Worm (Caenorhabditis elegans) whole organism, young adult: ENCODE data around the gene C05A2.4.

ENCODE experiments used
- B0019.2 ChIP-seq: fragments of 200-800 bp; sonication (Bioruptor generic); conservative IDR thresholded peaks from 2 replicates; pipeline ENCODE4 v1.3.6; 2022; ENCODE audit warnings: missing genetic modification reagents, missing genetic modification characterization, missing compliant biosample characterization
- bed-1 ChIP-seq: fragments of 200-800 bp; sonication (Bioruptor generic); IDR thresholded peaks from 2 replicates; pipeline ENCODE4 v1.3.6; 2022; ENCODE audit warnings: missing genetic modification reagents, missing genetic modification characterization, missing compliant biosample characterization
- ceh-79 ChIP-seq: sonication (generic microtip); optimal IDR thresholded peaks from 2 replicates; lab custom pipeline; 2017; ENCODE audit warnings: mild to moderate bottlenecking, missing genetic modification characterization, missing compliant biosample characterization
- die-1 ChIP-seq: sonication (generic microtip); optimal IDR thresholded peaks from 2 replicates; lab custom pipeline; 2016; ENCODE audit warnings: missing genotype, mild to moderate bottlenecking, missing genetic modification characterization, missing compliant biosample characterization
- dpl-1 ChIP-seq: fragments of 150-350 bp; optimal IDR thresholded peaks from 2 replicates; lab custom pipeline; 2014; ENCODE audit warnings: missing biosample characterization, missing genetic modification reagents, missing genetic modification characterization
- fkh-3 ChIP-seq: sonication (generic microtip); optimal IDR thresholded peaks from 2 replicates; lab custom pipeline; 2016; ENCODE audit warnings: mild to moderate bottlenecking, missing genetic modification characterization, missing compliant biosample characterization
- rpc-1 ChIP-seq, 2 experiments: fragments of 150-350 bp in 1 of 2; sonication (generic microtip) in 1 of 2; optimal IDR thresholded peaks; 2 replicates each; lab custom pipeline; 2014 to 2018; ENCODE audit warnings: missing biosample characterization in 1 of 2, missing genetic modification characterization in 1 of 2, missing genetic modification reagents in 1 of 2, missing genotype in 1 of 2
- tlf-1 ChIP-seq: fragments of 200-800 bp; sonication (Bioruptor generic); optimal IDR thresholded peaks from 2 replicates; lab custom pipeline; 2018; ENCODE audit warnings: mild to moderate bottlenecking, missing genetic modification characterization, missing compliant biosample characterization
- unc-62 ChIP-seq: fragments of 150-350 bp; optimal IDR thresholded peaks from 2 replicates; lab custom pipeline; 2014; ENCODE audit warnings: missing biosample characterization, missing genetic modification reagents, missing genetic modification characterization

- TF ChIP-seq unc-62 (GFP tag; lab: Kevin White, UChicago) (no peak), dpl-1 (no peak), B0019.2 (GFP tag; lab: Robert Waterston, UW) (no peak), ceh-79 (tag; lab: Kevin White, UChicago) (no peak), fkh-3 (tag; lab: Kevin White, UChicago) (no peak), bed-1 (GFP tag; lab: Robert Waterston, UW) (no peak), tlf-1 (GFP tag; lab: Kevin White, UChicago) (no peak), die-1 (tag; lab: Kevin White, UChicago) (no peak), rpc-1 (optimal IDR thresholded peaks at IDR 0.05; lab: Kevin White, UChicago) (no peak), rpc-1 (tag; optimal IDR thresholded peaks at IDR 0.05; lab: Kevin White, UChicago) (no peak)
These were observed 15.7 kb downstream of the C05A2.4 start for ce11 chrV:10711004-10711403.
